Fruit fly (Drosophila melanogaster) whole organism: ENCODE results near the gene CG14034.

Experiments used
- CG8478 ChIP-seq: fragments of >200 bp; optimal IDR thresholded peaks from 2 replicates; lab custom pipeline; 2018; ENCODE audit warnings: inconsistent platforms
- EcR ChIP-seq, 2 experiments: fragments of >200 bp; optimal IDR thresholded peaks; 2 replicates each; lab custom pipeline; 2017; ENCODE audit warnings: missing biosample characterization in 2 of 2, missing genetic modification characterization in 2 of 2, missing genetic modification reagents in 2 of 2
- pan ChIP-seq: fragments of >200 bp; optimal IDR thresholded peaks from 2 replicates; lab custom pipeline; 2017

DNA sequence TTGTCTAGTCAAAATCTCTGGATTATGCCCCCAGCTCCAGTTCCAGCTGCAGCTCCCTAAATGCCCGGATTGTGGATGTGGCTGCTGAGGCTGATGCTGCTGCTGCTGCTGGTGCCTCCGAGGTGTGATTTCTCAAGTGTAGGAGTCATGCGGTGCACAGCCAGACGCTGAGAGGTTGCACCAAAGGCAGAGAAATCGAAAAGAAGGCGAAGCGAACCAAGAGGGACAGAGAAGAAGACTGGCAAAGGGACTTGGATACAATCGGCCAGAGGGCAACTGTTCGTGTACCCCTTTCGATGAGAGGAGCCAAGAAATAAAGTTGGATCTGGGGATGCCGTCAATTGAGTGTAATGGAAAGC, 22.2 kb upstream of the CG14034 start:
- TF ChIP-seq EcR (GFP tag; optimal IDR thresholded peaks at IDR 0.05; lab: Kevin White, UChicago) (no peak), pan (lab: Kevin White, UChicago) (no peak), CG8478 (no peak)
